Fruit fly (Drosophila melanogaster): ENCODE data around the gene Notum.

dm6 chr3L:16012315-16012950 lies 10.8 kb upstream of the Notum start:
- no peak for TF ChIP-seq pan (optimal IDR thresholded peaks at IDR 0.05)
- no peak for TF ChIP-seq psq (optimal IDR thresholded peaks at IDR 0.05)
- TF ChIP-seq usp (GFP tag; optimal IDR thresholded peaks at IDR 0.05): no peak
